Worm (Caenorhabditis elegans) whole organism, L1 larva: ENCODE data around the gene col-84.

Experiments used
- Y116A8C.19 ChIP-seq: sonication (generic microtip); optimal IDR thresholded peaks from 2 replicates; lab custom pipeline; 2016; ENCODE audit warnings: missing compliant biosample characterization, missing genetic modification characterization, borderline replicate concordance
- ama-1 ChIP-seq: fragments of 150-350 bp; optimal IDR thresholded peaks from 2 replicates; lab custom pipeline; 2014
- blmp-1 ChIP-seq: fragments of 150-350 bp; optimal IDR thresholded peaks from 2 replicates; lab custom pipeline; 2014; ENCODE audit warnings: missing biosample characterization, missing genetic modification characterization
- efl-1 ChIP-seq, 4 experiments: fragments of 150-350 bp; optimal IDR thresholded peaks in 3 of 4; peaks in 1 of 4; 1 replicate in 1 of 4; 2 replicates in 3 of 4; lab custom pipeline; 2014; ENCODE audit warnings: missing biosample characterization in 2 of 4, missing genetic modification characterization in 2 of 4, missing genetic modification reagents in 2 of 4
- elt-2 ChIP-seq: sonication (generic microtip); optimal IDR thresholded peaks from 2 replicates; lab custom pipeline; 2016; ENCODE audit warnings: missing genetic modification characterization, mild to moderate bottlenecking, inconsistent platforms, missing compliant biosample characterization, missing genetic modification reagents
- elt-3 ChIP-seq, 6 experiments: fragments of 150-350 bp in 1 of 6; sonication (generic microtip); optimal IDR thresholded peaks; 2 replicates each; lab custom pipeline; 2017 to 2018; ENCODE audit warnings: missing biosample characterization in 6 of 6, missing genetic modification characterization in 6 of 6, inconsistent platforms in 1 of 6
- hlh-17 ChIP-seq: fragments of 200-800 bp; sonication (Bioruptor generic); optimal IDR thresholded peaks from 2 replicates; lab custom pipeline; 2018; ENCODE audit warnings: missing genetic modification characterization, mild to moderate bottlenecking, missing compliant biosample characterization, moderate library complexity, borderline replicate concordance
- hpl-2 ChIP-seq: fragments of 150-350 bp; optimal IDR thresholded peaks from 2 replicates; lab custom pipeline; 2014; ENCODE audit warnings: missing biosample characterization, missing genetic modification reagents, missing genetic modification characterization
- isw-1 ChIP-seq: fragments of 200-800 bp; sonication (Bioruptor generic); IDR thresholded peaks from 2 replicates; pipeline ENCODE4 v1.3.6; 2022; ENCODE audit warnings: missing genetic modification characterization, missing compliant biosample characterization
- jun-1 ChIP-seq: fragments of 150-350 bp; optimal IDR thresholded peaks from 2 replicates; lab custom pipeline; 2014; ENCODE audit warnings: missing biosample characterization, missing genetic modification reagents, missing genetic modification characterization
- lin-14 ChIP-seq: fragments of 200-800 bp; sonication (Bioruptor generic); optimal IDR thresholded peaks from 2 replicates; lab custom pipeline; 2018; ENCODE audit warnings: mild to moderate bottlenecking, missing genetic modification characterization, moderate library complexity, missing compliant biosample characterization
- lin-35 ChIP-seq, 2 experiments: fragments of 150-350 bp; optimal IDR thresholded peaks; 2 replicates each; lab custom pipeline; 2014; ENCODE audit warnings: missing biosample characterization in 2 of 2, missing genetic modification characterization in 2 of 2, missing genetic modification reagents in 2 of 2
- lir-3 ChIP-seq: sonication (generic microtip); optimal IDR thresholded peaks from 2 replicates; lab custom pipeline; 2016; ENCODE audit warnings: mild to moderate bottlenecking, missing genetic modification characterization, moderate library complexity, missing compliant biosample characterization; ENCODE audit not compliant: poor library complexity
- lsy-2 ChIP-seq, 2 experiments: fragments of 150-350 bp; optimal IDR thresholded peaks; 2 replicates each; lab custom pipeline; 2014; ENCODE audit warnings: missing biosample characterization in 2 of 2, missing genetic modification characterization in 2 of 2
- nhr-11 ChIP-seq: fragments of 150-350 bp; optimal IDR thresholded peaks from 2 replicates; lab custom pipeline; 2014; ENCODE audit warnings: missing biosample characterization, missing genetic modification characterization
- nhr-20 ChIP-seq: sonication (generic microtip); optimal IDR thresholded peaks from 2 replicates; lab custom pipeline; 2016; ENCODE audit warnings: mild to moderate bottlenecking, missing genetic modification characterization, missing compliant biosample characterization
- nhr-71 ChIP-seq: sonication (generic microtip); optimal IDR thresholded peaks from 2 replicates; lab custom pipeline; 2016; ENCODE audit warnings: mild to moderate bottlenecking, missing genetic modification characterization, moderate library complexity, missing compliant biosample characterization
- nhr-84 ChIP-seq: sonication (generic microtip); optimal IDR thresholded peaks from 2 replicates; lab custom pipeline; 2017; ENCODE audit warnings: missing biosample characterization, missing genetic modification characterization
- nhr-85 ChIP-seq: sonication (generic microtip); peaks from one replicate; lab custom pipeline; 2016; ENCODE audit warnings: missing genetic modification characterization, inconsistent platforms, missing compliant biosample characterization
- nhr-90 ChIP-seq: sonication (generic microtip); optimal IDR thresholded peaks from 2 replicates; lab custom pipeline; 2016; ENCODE audit warnings: mild to moderate bottlenecking, missing genetic modification characterization, missing compliant biosample characterization; ENCODE audit not compliant: poor library complexity
- skn-1 ChIP-seq: fragments of 150-350 bp; optimal IDR thresholded peaks from 2 replicates; lab custom pipeline; 2014; ENCODE audit warnings: missing biosample characterization, missing genetic modification characterization
- snu-23 ChIP-seq: sonication (generic microtip); optimal IDR thresholded peaks from 2 replicates; lab custom pipeline; 2016; ENCODE audit warnings: missing genetic modification characterization, missing compliant biosample characterization
- sox-4 ChIP-seq: sonication (generic microtip); optimal IDR thresholded peaks from 2 replicates; lab custom pipeline; 2016; ENCODE audit warnings: missing genetic modification characterization, missing compliant biosample characterization
- sptf-1 ChIP-seq: fragments of 150-350 bp; optimal IDR thresholded peaks from 2 replicates; lab custom pipeline; 2014; ENCODE audit warnings: missing biosample characterization, missing genetic modification characterization
- sup-37 ChIP-seq: fragments of 200-800 bp; sonication (Bioruptor generic); optimal IDR thresholded peaks from 2 replicates; lab custom pipeline; 2018; ENCODE audit warnings: mild to moderate bottlenecking, missing genetic modification characterization, missing compliant biosample characterization
- swsn-7 ChIP-seq: sonication (generic microtip); optimal IDR thresholded peaks from 2 replicates; lab custom pipeline; 2016; ENCODE audit warnings: missing genetic modification characterization, missing compliant biosample characterization
- tbx-2 ChIP-seq: sonication (generic microtip); optimal IDR thresholded peaks from 2 replicates; lab custom pipeline; 2016; ENCODE audit warnings: missing genetic modification characterization, missing compliant biosample characterization
- unc-30 ChIP-seq: sonication (generic microtip); optimal IDR thresholded peaks from 2 replicates; lab custom pipeline; 2017; ENCODE audit warnings: missing biosample characterization, missing genetic modification characterization
- unc-98 ChIP-seq: fragments of 200-800 bp; sonication (Bioruptor generic); IDR thresholded peaks from 2 replicates; pipeline ENCODE4 v1.3.6; 2022; ENCODE audit warnings: missing genetic modification characterization, missing compliant biosample characterization
- zip-4 ChIP-seq: fragments of 200-800 bp; sonication (Bioruptor generic); optimal IDR thresholded peaks from 2 replicates; lab custom pipeline; 2018; ENCODE audit warnings: mild to moderate bottlenecking, missing genetic modification characterization, moderate library complexity, missing compliant biosample characterization
- ztf-4 ChIP-seq: fragments of 150-350 bp; optimal IDR thresholded peaks from 2 replicates; lab custom pipeline; 2014; ENCODE audit warnings: missing biosample characterization, missing genetic modification characterization

Gene col-84

ce11 chrII:11852191-11852901 lies 16.0 kb upstream of the col-84 start:
- TF ChIP-seq nhr-71 (tag; lab: Kevin White, UChicago) (peak; percentile 27), elt-3 (tag; optimal IDR thresholded peaks at IDR 0.05; lab: Kevin White, UChicago) (peak in 4 of 6 experiments; percentile 9 to 76 (median 68)), nhr-20 (tag; lab: Kevin White, UChicago) (peak; percentile 20), Y116A8C.19 (no peak), blmp-1 (tag; lab: Kevin White, UChicago) (peak; percentile 53), lin-35 (GFP tag; optimal IDR thresholded peaks at IDR 0.05; lab: Kevin White, UChicago) (no peak), ztf-4 (tag; lab: Kevin White, UChicago) (no peak), hpl-2 (GFP tag; lab: Kevin White, UChicago) (no peak), sox-4 (tag; lab: Kevin White, UChicago) (no peak), tbx-2 (tag; lab: Kevin White, UChicago) (peak; percentile 8), nhr-85 (peak; percentile 94), hlh-17 (no peak), unc-98 (GFP tag; lab: Robert Waterston, UW) (no peak), ama-1 (lab: Kevin White, UChicago) (no peak), lin-14 (peak; percentile 59), lsy-2 (tag; optimal IDR thresholded peaks at IDR 0.05; lab: Kevin White, UChicago) (peak in 1 of 2 experiments; percentile 7), snu-23 (GFP tag; lab: Kevin White, UChicago) (peak; percentile 17)

- no peak for TF ChIP-seq efl-1 (optimal IDR thresholded peaks at IDR 0.05; lab: Kevin White, UChicago)
- TF ChIP-seq efl-1 (GFP tag; optimal IDR thresholded peaks at IDR 0.05 in 1 of 2; lab: Kevin White, UChicago): peak in 1 of 2 experiments; percentile 53
- no peak for TF ChIP-seq lir-3 (tag; lab: Kevin White, UChicago)
- TF ChIP-seq jun-1 (tag; lab: Kevin White, UChicago): no peak
Measured at ce11 chrII:11853108-11853507, 15.2 kb upstream of the col-84 start.

- TF ChIP-seq lsy-2 (tag; optimal IDR thresholded peaks at IDR 0.05; lab: Kevin White, UChicago) (peak in 1 of 2 experiments; percentile 1), blmp-1 (tag; lab: Kevin White, UChicago) (peak; percentile 70), nhr-85 (peak; percentile 74), efl-1 (optimal IDR thresholded peaks at IDR 0.05; lab: Kevin White, UChicago) (no peak), efl-1 (GFP tag; optimal IDR thresholded peaks at IDR 0.05 in 1 of 2; lab: Kevin White, UChicago) (peak in 1 of 2 experiments; percentile 30), sup-37 (GFP tag; lab: Kevin White, UChicago) (no peak), elt-3 (tag; optimal IDR thresholded peaks at IDR 0.05; lab: Kevin White, UChicago) (peak in 1 of 6 experiments; percentile 32), nhr-11 (tag; lab: Kevin White, UChicago) (no peak), swsn-7 (tag; lab: Kevin White, UChicago) (no peak)
Measured at ce11 chrII:11854749-11855148, 13.6 kb upstream of the col-84 start.

ce11 chrII:11856361-11856760 lies 12.0 kb upstream of the col-84 start, which contains the start of gene clh-1:
Gene clh-1, minus strand, starts transcription at chrII:11856461.
- TF ChIP-seq unc-30: no peak

ce11 chrII:11859833-11860232 lies 8.5 kb upstream of the col-84 start:
- no peak for TF ChIP-seq sptf-1 (tag; lab: Kevin White, UChicago)
- TF ChIP-seq isw-1 (GFP tag; lab: Robert Waterston, UW): no peak
- no peak for TF ChIP-seq skn-1 (tag; lab: Kevin White, UChicago)
- peak; percentile 89 for TF ChIP-seq elt-2 (tag; lab: Kevin White, UChicago)
- no peak for TF ChIP-seq nhr-84 (tag; lab: Kevin White, UChicago)
- no peak for TF ChIP-seq nhr-90 (tag; lab: Kevin White, UChicago)
- TF ChIP-seq hlh-17: no peak
- no peak for TF ChIP-seq zip-4 (GFP tag; lab: Kevin White, UChicago)
- TF ChIP-seq ztf-4 (tag; lab: Kevin White, UChicago): no peak
- peak in 1 of 2 experiments; percentile 17 for TF ChIP-seq lin-35 (GFP tag; optimal IDR thresholded peaks at IDR 0.05; lab: Kevin White, UChicago)
